Fruit fly (Drosophila melanogaster) whole organism, embryonic: ENCODE results near the gene CG4613.
A peak's percentile ranks its signal among the peaks of the same experiment; 100 is the strongest.

Source experiments
- BEAF-32 ChIP-seq: fragments of 200-800 bp; sonication (Bioruptor generic); optimal IDR thresholded peaks from 3 replicates; lab custom pipeline; 2017; ENCODE audit warnings: missing biosample characterization, missing genetic modification characterization, mild to moderate bottlenecking, moderate library complexity, missing genetic modification reagents
- Bgb ChIP-seq: fragments of 200-800 bp; sonication (Bioruptor generic); IDR thresholded peaks from 2 replicates; pipeline ENCODE4 v1.3.6; 2022; ENCODE audit warnings: missing biosample characterization, missing genetic modification characterization; ENCODE audit not compliant: partially characterized antibody
- CG10654 ChIP-seq: fragments of 200-800 bp; sonication (Bioruptor generic); optimal IDR thresholded peaks from 2 replicates; lab custom pipeline; 2016; ENCODE audit warnings: missing biosample characterization, missing genetic modification characterization
- CG10959 ChIP-seq: fragments of 200-800 bp; sonication (Bioruptor generic); IDR thresholded peaks from 2 replicates; pipeline ENCODE4 v1.3.6; 2022; ENCODE audit warnings: missing biosample characterization, missing genetic modification characterization
- CG11093 ChIP-seq: fragments of 200-800 bp; sonication (Bioruptor generic); IDR thresholded peaks from 3 replicates; pipeline ENCODE4 v1.3.6; 2022; ENCODE audit warnings: missing biosample characterization, missing genetic modification characterization
- CG11398 ChIP-seq: fragments of 200-800 bp; sonication (Bioruptor generic); optimal IDR thresholded peaks from 2 replicates; lab custom pipeline; 2016; ENCODE audit warnings: missing biosample characterization, missing genetic modification characterization
- CG11504 ChIP-seq: fragments of 200-800 bp; sonication (Bioruptor generic); optimal IDR thresholded peaks from 3 replicates; lab custom pipeline; 2019; ENCODE audit warnings: missing biosample characterization, mild to moderate bottlenecking, missing genetic modification characterization, moderate library complexity
- CG12155 ChIP-seq: fragments of 200-800 bp; sonication (Bioruptor generic); optimal IDR thresholded peaks from 3 replicates; lab custom pipeline; 2016; ENCODE audit warnings: missing biosample characterization, missing genetic modification characterization
- CG12744 ChIP-seq: fragments of 200-800 bp; sonication (Bioruptor generic); optimal IDR thresholded peaks from 2 replicates; lab custom pipeline; 2016; ENCODE audit warnings: missing biosample characterization, missing genetic modification characterization
- CG13424 ChIP-seq: fragments of 200-800 bp; sonication (Bioruptor generic); optimal IDR thresholded peaks from 2 replicates; lab custom pipeline; 2019; ENCODE audit warnings: missing biosample characterization, mild to moderate bottlenecking, missing genetic modification characterization, moderate library complexity
- CG14014 ChIP-seq: fragments of 200-800 bp; sonication (Bioruptor generic); IDR thresholded peaks from 2 replicates; pipeline ENCODE4 v1.3.6; 2022; ENCODE audit warnings: missing biosample characterization, missing genetic modification characterization
- CG15514 ChIP-seq: fragments of 200-800 bp; sonication (Bioruptor generic); optimal IDR thresholded peaks from 3 replicates; lab custom pipeline; 2017; ENCODE audit warnings: missing biosample characterization, missing genetic modification characterization, mild to moderate bottlenecking, moderate library complexity, missing genetic modification reagents
- CG1602 ChIP-seq: fragments of 200-800 bp; sonication (Bioruptor generic); optimal IDR thresholded peaks from 3 replicates; lab custom pipeline; 2016; ENCODE audit warnings: missing biosample characterization, missing genetic modification characterization
- CG17186 ChIP-seq: fragments of 200-800 bp; sonication (Bioruptor generic); optimal IDR thresholded peaks from 3 replicates; lab custom pipeline; 2017; ENCODE audit warnings: missing biosample characterization, missing genetic modification reagents, missing genetic modification characterization
- CG18599 ChIP-seq: fragments of 200-800 bp; sonication (Bioruptor generic); optimal IDR thresholded peaks from 3 replicates; lab custom pipeline; 2017; ENCODE audit warnings: missing biosample characterization, missing genetic modification characterization, mild to moderate bottlenecking, moderate library complexity, missing genetic modification reagents
- CG2199 ChIP-seq: fragments of 200-800 bp; sonication (Bioruptor generic); IDR thresholded peaks from 3 replicates; pipeline ENCODE4 v1.3.6; 2022; ENCODE audit warnings: missing biosample characterization, missing genetic modification characterization
- CG2202 ChIP-seq: fragments of 200-800 bp; sonication (Bioruptor generic); optimal IDR thresholded peaks from 2 replicates; lab custom pipeline; 2018; ENCODE audit warnings: missing biosample characterization, mild to moderate bottlenecking, missing genetic modification characterization
- CG3163 ChIP-seq: fragments of 200-800 bp; sonication (Bioruptor generic); optimal IDR thresholded peaks from 3 replicates; lab custom pipeline; 2016; ENCODE audit warnings: missing biosample characterization, missing genetic modification characterization
- CG32532 ChIP-seq: fragments of 200-800 bp; sonication (Bioruptor generic); IDR thresholded peaks from 2 replicates; pipeline ENCODE4 v1.3.6; 2022; ENCODE audit warnings: missing biosample characterization, missing genetic modification characterization
- CG32772 ChIP-seq: fragments of 200-800 bp; sonication (Bioruptor generic); IDR thresholded peaks from 2 replicates; pipeline ENCODE4 v1.3.6; 2022; ENCODE audit warnings: missing biosample characterization, missing genetic modification characterization
- CG4282 ChIP-seq: fragments of 200-800 bp; sonication (Bioruptor generic); optimal IDR thresholded peaks from 2 replicates; lab custom pipeline; 2016; ENCODE audit warnings: missing biosample characterization, missing genetic modification characterization
- CG6654 ChIP-seq: fragments of 200-800 bp; sonication (Bioruptor generic); optimal IDR thresholded peaks from 2 replicates; lab custom pipeline; 2017; ENCODE audit warnings: missing biosample characterization, mild to moderate bottlenecking, missing genetic modification characterization
- CG7987 ChIP-seq: fragments of 200-800 bp; sonication (Bioruptor generic); optimal IDR thresholded peaks from 2 replicates; lab custom pipeline; 2018; ENCODE audit warnings: missing biosample characterization, mild to moderate bottlenecking, missing genetic modification characterization, moderate library complexity
- CG8290 ChIP-seq, 3 experiments: fragments of 200-800 bp; sonication (Bioruptor generic); optimal IDR thresholded peaks; 2 replicates each; lab custom pipeline; 2016 to 2019; ENCODE audit warnings: missing biosample characterization in 3 of 3, missing genetic modification characterization in 3 of 3, mild to moderate bottlenecking in 2 of 3, moderate library complexity in 1 of 3
- CHES-1-like ChIP-seq: fragments of 200-800 bp; sonication (Bioruptor generic); optimal IDR thresholded peaks from 2 replicates; lab custom pipeline; 2016; ENCODE audit warnings: missing biosample characterization, missing genetic modification characterization
- Dbx ChIP-seq: fragments of 200-800 bp; sonication (Bioruptor generic); IDR thresholded peaks from 3 replicates; pipeline ENCODE4 v1.3.6; 2022; ENCODE audit warnings: missing biosample characterization, missing genetic modification characterization
- Deaf1 ChIP-seq: fragments of 200-800 bp; optimal IDR thresholded peaks from 3 replicates; lab custom pipeline; 2019; ENCODE audit warnings: missing biosample characterization, mild to moderate bottlenecking, missing genetic modification characterization, moderate library complexity
- Dip2 ChIP-seq: fragments of 200-800 bp; sonication (Bioruptor generic); IDR thresholded peaks from 2 replicates; pipeline ENCODE4 v1.3.6; 2022; ENCODE audit warnings: missing biosample characterization, missing genetic modification characterization
- Ets65A ChIP-seq: fragments of 200-800 bp; sonication (Bioruptor generic); peaks from one replicate; lab custom pipeline; 2016; ENCODE audit warnings: missing biosample characterization, missing genetic modification characterization
- Fer1 ChIP-seq: fragments of 200-800 bp; sonication (Bioruptor generic); optimal IDR thresholded peaks from 2 replicates; lab custom pipeline; 2017; ENCODE audit warnings: missing biosample characterization, mild to moderate bottlenecking, missing genetic modification characterization
- Fer3 ChIP-seq: fragments of 200-800 bp; sonication (Bioruptor generic); optimal IDR thresholded peaks from 2 replicates; lab custom pipeline; 2018; ENCODE audit warnings: missing biosample characterization, mild to moderate bottlenecking, missing genetic modification characterization, moderate library complexity
- Gsc ChIP-seq: fragments of 200-800 bp; sonication (Bioruptor generic); IDR thresholded peaks from 2 replicates; pipeline ENCODE4 v1.3.6; 2022; ENCODE audit warnings: missing biosample characterization, missing genetic modification characterization
- HHEX ChIP-seq: fragments of 200-800 bp; sonication (Bioruptor generic); optimal IDR thresholded peaks from 3 replicates; lab custom pipeline; 2017; ENCODE audit warnings: missing biosample characterization, mild to moderate bottlenecking, missing genetic modification characterization, missing genetic modification reagents
- HLH54F ChIP-seq: fragments of 200-800 bp; sonication (Bioruptor generic); optimal IDR thresholded peaks from 3 replicates; lab custom pipeline; 2016; ENCODE audit warnings: missing biosample characterization, missing genetic modification characterization
- Nf-YA ChIP-seq: fragments of 200-800 bp; sonication (Bioruptor generic); IDR thresholded peaks from 2 replicates; pipeline ENCODE4 v1.3.6; 2022; ENCODE audit warnings: missing biosample characterization, missing genetic modification characterization
- Oli ChIP-seq: fragments of 200-800 bp; sonication (Bioruptor generic); optimal IDR thresholded peaks from 2 replicates; lab custom pipeline; 2018; ENCODE audit warnings: missing biosample characterization, mild to moderate bottlenecking, missing genetic modification characterization, moderate library complexity
- Six4 ChIP-seq: fragments of 200-800 bp; sonication (Bioruptor generic); optimal IDR thresholded peaks from 2 replicates; lab custom pipeline; 2016; ENCODE audit warnings: missing biosample characterization, missing genetic modification characterization
- Sox100B ChIP-seq: fragments of 200-800 bp; sonication (Bioruptor generic); optimal IDR thresholded peaks from 3 replicates; lab custom pipeline; 2018; ENCODE audit warnings: missing biosample characterization, mild to moderate bottlenecking, missing genetic modification characterization
- Xbp1 ChIP-seq: fragments of 200-800 bp; sonication (Bioruptor generic); optimal IDR thresholded peaks from 3 replicates; lab custom pipeline; 2016; ENCODE audit warnings: missing biosample characterization, mild to moderate bottlenecking, missing genetic modification characterization
- chm ChIP-seq: fragments of 200-800 bp; sonication (Bioruptor generic); IDR thresholded peaks from 2 replicates; pipeline ENCODE4 v1.3.6; 2022; ENCODE audit warnings: missing biosample characterization, missing genetic modification characterization
- dm ChIP-seq: fragments of 200-800 bp; sonication (Bioruptor generic); optimal IDR thresholded peaks from 3 replicates; lab custom pipeline; 2016; ENCODE audit warnings: missing biosample characterization, missing genetic modification characterization
- fu2 ChIP-seq: fragments of 200-800 bp; sonication (Bioruptor generic); optimal IDR thresholded peaks from 2 replicates; lab custom pipeline; 2016; ENCODE audit warnings: missing biosample characterization, missing genetic modification characterization
- gt ChIP-seq: fragments of 200-800 bp; sonication (Bioruptor generic); IDR thresholded peaks from 2 replicates; pipeline ENCODE4 v1.3.6; 2022; ENCODE audit warnings: missing biosample characterization, missing genetic modification characterization
- jigr1 ChIP-seq: fragments of 200-800 bp; sonication (Bioruptor generic); IDR thresholded peaks from 3 replicates; pipeline ENCODE4 v1.3.6; 2022; ENCODE audit warnings: missing biosample characterization, missing genetic modification characterization
- mirr ChIP-seq: fragments of 200-800 bp; sonication (Bioruptor generic); optimal IDR thresholded peaks from 3 replicates; lab custom pipeline; 2018; ENCODE audit warnings: missing biosample characterization, mild to moderate bottlenecking, missing genetic modification characterization
- oc ChIP-seq: fragments of 200-800 bp; sonication (Bioruptor generic); optimal IDR thresholded peaks from 2 replicates; lab custom pipeline; 2018; ENCODE audit warnings: missing biosample characterization, mild to moderate bottlenecking, missing genetic modification characterization, moderate library complexity
- pan ChIP-seq, 4 experiments: fragments of >200 bp in 3 of 4; fragments of 200-800 bp in 1 of 4; sonication (Bioruptor generic) in 1 of 4; optimal IDR thresholded peaks in 3 of 4; IDR thresholded peaks in 1 of 4; 2 replicates each; pipeline versions ENCODE4 v1.3.6 to Lab custom; 2017 to 2022; ENCODE audit warnings: missing biosample characterization in 2 of 4, missing genetic modification characterization in 2 of 4, mixed read lengths in 1 of 4
- pfk ChIP-seq: fragments of 200-800 bp; sonication (Bioruptor generic); optimal IDR thresholded peaks from 2 replicates; lab custom pipeline; 2018; ENCODE audit warnings: missing biosample characterization, mild to moderate bottlenecking, missing genetic modification characterization, moderate library complexity
- salm ChIP-seq: fragments of 200-800 bp; sonication (Bioruptor generic); optimal IDR thresholded peaks from 2 replicates; lab custom pipeline; 2018; ENCODE audit warnings: missing biosample characterization, mild to moderate bottlenecking, missing genetic modification characterization
- tll ChIP-seq, 2 experiments: fragments of 200-800 bp in 1 of 2; fragments of >200 bp in 1 of 2; sonication (Bioruptor generic) in 1 of 2; optimal IDR thresholded peaks; 2 replicates each; lab custom pipeline; 2017 to 2019; ENCODE audit warnings: missing biosample characterization in 2 of 2, missing genetic modification characterization in 2 of 2, mild to moderate bottlenecking in 1 of 2, moderate library complexity in 1 of 2

Gene CG4613

dm6 chr3L:14565134-14565587 lies 43.7 kb upstream of the CG4613 start (continued):
- TF ChIP-seq Ets65A (GFP tag; lab: Kevin White, UChicago), result peak; percentile 66
- TF ChIP-seq CG14014 (GFP tag; lab: Robert Waterston, UW), result no peak
- TF ChIP-seq BEAF-32, result peak; percentile 7
- TF ChIP-seq CG10959 (GFP tag; lab: Robert Waterston, UW), result no peak
- peak; percentile 8 for TF ChIP-seq Deaf1 (tag; lab: Kevin White, UChicago)
- no peak for TF ChIP-seq gt (GFP tag; lab: Robert Waterston, UW)
- TF ChIP-seq CG3163 (GFP tag; lab: Kevin White, UChicago), result no peak
- no peak for TF ChIP-seq salm
- peak; percentile 25 for TF ChIP-seq oc (tag; lab: Kevin White, UChicago)
- no peak for TF ChIP-seq Gsc (GFP tag; lab: Robert Waterston, UW)
- TF ChIP-seq pan (optimal IDR thresholded peaks at IDR 0.05; lab: Kevin White, UChicago), result no peak
- TF ChIP-seq pan (GFP tag; optimal IDR thresholded peaks at IDR 0.05 in 1 of 2, IDR thresholded peaks at IDR 0.05 in 1 of 2), result peak in 1 of 2 experiments; percentile 24
- no peak for TF ChIP-seq Fer3 (tag; lab: Kevin White, UChicago)
- TF ChIP-seq CG12155 (GFP tag; lab: Kevin White, UChicago), result no peak
- TF ChIP-seq CG2199 (GFP tag; lab: Robert Waterston, UW), result peak; percentile 99
- peak; percentile 25; the same call in 1 of the 2 replicates for TF ChIP-seq Bgb (GFP tag; lab: Robert Waterston, UW)
- TF ChIP-seq CG10654 (GFP tag; lab: Kevin White, UChicago), result no peak
- TF ChIP-seq HHEX (GFP tag; lab: Kevin White, UChicago), result no peak
- no peak for TF ChIP-seq CG32772
- peak; percentile 55 for TF ChIP-seq pfk (GFP tag; lab: Kevin White, UChicago)

DNA sequence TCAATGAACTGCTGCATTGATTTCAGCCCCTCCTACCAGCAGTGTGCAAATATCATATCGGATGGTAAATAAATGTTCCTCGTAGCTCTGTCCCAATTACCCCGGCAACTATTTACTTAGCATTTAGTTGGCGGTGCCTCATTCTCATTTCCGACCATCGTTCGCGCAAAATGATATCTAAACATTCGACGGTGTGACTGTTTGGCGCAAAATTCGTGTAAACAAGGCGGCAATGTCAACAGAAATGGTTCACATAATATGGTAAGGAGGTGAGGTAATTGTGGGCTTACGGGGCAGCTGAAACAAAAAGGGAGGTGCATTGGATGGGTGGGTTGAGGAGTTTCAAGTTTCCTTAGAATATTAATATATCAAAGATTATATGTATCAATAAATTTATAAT lies 42.9 kb upstream of the CG4613 start:
- TF ChIP-seq mirr, result no peak
- TF ChIP-seq Fer1 (GFP tag; lab: Kevin White, UChicago), result peak; percentile 40
- no peak for TF ChIP-seq Oli (tag; lab: Kevin White, UChicago)
- no peak for TF ChIP-seq Dip2
- TF ChIP-seq fu2, result no peak
- TF ChIP-seq CG11398 (GFP tag; lab: Kevin White, UChicago), result peak; percentile 18
- TF ChIP-seq CG2202 (tag; lab: Kevin White, UChicago), result no peak
- no peak for TF ChIP-seq CG13424 (tag; lab: Kevin White, UChicago)
- TF ChIP-seq CG1602, result no peak
- no peak for TF ChIP-seq Dbx (GFP tag; lab: Robert Waterston, UW)
- no peak for TF ChIP-seq tll (GFP tag; optimal IDR thresholded peaks at IDR 0.05; lab: Kevin White, UChicago)
- TF ChIP-seq CG32532 (GFP tag; lab: Robert Waterston, UW), result 0 out of 2 replicates have a peak, but pooled peaks have one; percentile 16
- peak; percentile 3 for TF ChIP-seq CG7987 (GFP tag; lab: Kevin White, UChicago)
- no peak for TF ChIP-seq CHES-1-like
- no peak for TF ChIP-seq HLH54F (GFP tag; lab: Kevin White, UChicago)
- TF ChIP-seq CG15514, result peak; percentile 19
- no peak for TF ChIP-seq Nf-YA (GFP tag; lab: Robert Waterston, UW)
- no peak for TF ChIP-seq Sox100B
- TF ChIP-seq CG12744 (GFP tag; lab: Kevin White, UChicago), result no peak
- no peak for TF ChIP-seq CG17186 (GFP tag; lab: Kevin White, UChicago)
- no peak for TF ChIP-seq jigr1 (GFP tag; lab: Robert Waterston, UW)
- no peak for TF ChIP-seq CG11093 (GFP tag; lab: Robert Waterston, UW)
- no peak; the same call in 1 of the 2 replicates for TF ChIP-seq chm
- TF ChIP-seq CG18599 (GFP tag; lab: Kevin White, UChicago), result peak; percentile 46
- no peak for TF ChIP-seq Xbp1 (GFP tag; lab: Kevin White, UChicago)
- no peak for TF ChIP-seq CG8290 (GFP tag; optimal IDR thresholded peaks at IDR 0.05; lab: Kevin White, UChicago)
- peak in 1 of 2 experiments; percentile 46 for TF ChIP-seq CG8290 (tag; optimal IDR thresholded peaks at IDR 0.05; lab: Kevin White, UChicago)
- no peak for TF ChIP-seq CG11504
- TF ChIP-seq CG6654, result no peak
- no peak for TF ChIP-seq Six4 (GFP tag; lab: Kevin White, UChicago)
- no peak for TF ChIP-seq dm
- no peak for TF ChIP-seq CG4282
